Worm (Caenorhabditis elegans) whole organism, late embryonic: ENCODE measurements around the gene ZC513.14.

Experiments used
- F13H6.1 ChIP-seq: sonication (generic microtip); optimal IDR thresholded peaks from 2 replicates; lab custom pipeline; 2016; ENCODE audit warnings: missing genetic modification characterization, missing compliant biosample characterization
- K09A11.1 ChIP-seq: sonication (generic microtip); optimal IDR thresholded peaks from 2 replicates; lab custom pipeline; 2017; ENCODE audit warnings: antibody characterized with exemption, mild to moderate bottlenecking, missing genetic modification characterization, missing compliant biosample characterization; ENCODE audit not compliant: insufficient read depth
- ceh-30 ChIP-seq: fragments of 150-350 bp; optimal IDR thresholded peaks from 2 replicates; lab custom pipeline; 2014; ENCODE audit warnings: missing biosample characterization, missing genetic modification characterization
- ceh-34 ChIP-seq: sonication (generic microtip); optimal IDR thresholded peaks from 2 replicates; lab custom pipeline; 2016; ENCODE audit warnings: mild to moderate bottlenecking, missing genetic modification characterization, missing compliant biosample characterization
- elt-2 ChIP-seq: sonication (generic microtip); optimal IDR thresholded peaks from 2 replicates; lab custom pipeline; 2016; ENCODE audit warnings: missing genetic modification reagents, missing genetic modification characterization, missing compliant biosample characterization
- nhr-11 ChIP-seq: fragments of 150-350 bp; optimal IDR thresholded peaks from 2 replicates; lab custom pipeline; 2014; ENCODE audit warnings: missing biosample characterization, missing genetic modification characterization
- pag-3 ChIP-seq: sonication (generic microtip); optimal IDR thresholded peaks from 2 replicates; lab custom pipeline; 2016; ENCODE audit warnings: missing compliant biosample characterization, missing genetic modification characterization, borderline replicate concordance
- pros-1 ChIP-seq: fragments of 150-350 bp; optimal IDR thresholded peaks from 2 replicates; lab custom pipeline; 2014; ENCODE audit warnings: missing biosample characterization, missing genetic modification reagents, missing genetic modification characterization

- TF ChIP-seq elt-2 (no peak), K09A11.1 (no peak), pros-1 (tag; lab: Kevin White, UChicago) (no peak), nhr-11 (tag; lab: Kevin White, UChicago) (no peak), ceh-34 (no peak), F13H6.1 (tag; lab: Kevin White, UChicago) (no peak), ceh-30 (no peak), pag-3 (tag; lab: Kevin White, UChicago) (no peak)
Measured at ce11 chrV:8027429-8028142, 8.3 kb downstream of the ZC513.14 start.
